Fruit fly (Drosophila melanogaster) S2 (cell line): ENCODE measurements around the gene CapaR.

Experiments
- CG8478 ChIP-seq: fragments of >200 bp; optimal IDR thresholded peaks from 2 replicates; lab custom pipeline; 2018
- CTCF ChIP-seq, 2 experiments: fragments of >200 bp; optimal IDR thresholded peaks; 2 replicates each; lab custom pipeline; 2018

DNA sequence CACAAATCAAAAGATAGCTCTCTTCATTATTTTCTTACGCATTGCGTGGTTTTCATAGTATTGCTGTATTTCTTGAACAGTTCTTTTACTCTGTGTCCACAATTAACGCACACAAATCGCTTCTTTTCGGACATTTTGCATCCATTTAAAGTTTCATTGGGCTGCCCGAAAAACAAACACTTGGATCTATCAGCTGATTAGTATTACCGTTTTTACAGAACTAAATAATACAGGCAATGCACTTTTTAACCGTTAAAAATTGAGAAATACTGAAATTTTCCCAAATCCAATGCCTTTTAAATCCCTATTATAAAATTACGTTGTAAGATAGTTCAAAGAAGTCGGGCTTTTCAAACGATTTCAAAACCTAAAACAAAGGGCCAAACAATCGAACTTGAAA lies 32.9 kb downstream of the CapaR start, which contains the start of gene Arv1:
- TF ChIP-seq CG8478 (lab: Kevin White, UChicago) (no peak), CTCF (optimal IDR thresholded peaks at IDR 0.05; lab: Kevin White, UChicago) (no peak)
